Fruit fly (Drosophila melanogaster) whole organism, larva: ENCODE data around the gene Rab39.

Source experiments
- noc ChIP-seq: fragments of 200-800 bp; sonication (Bioruptor generic); optimal IDR thresholded peaks from 3 replicates; lab custom pipeline; 2019; ENCODE audit warnings: missing biosample characterization, mild to moderate bottlenecking, missing genetic modification characterization, moderate library complexity

Gene Rab39

dm6 chrX:7764682-7765081, 30.0 kb downstream of the Rab39 start, which contains the start of gene Ir7a:
TSS of gene Ir7a (plus strand) at chrX:7764982.
- TF ChIP-seq noc = no peak

DNA sequence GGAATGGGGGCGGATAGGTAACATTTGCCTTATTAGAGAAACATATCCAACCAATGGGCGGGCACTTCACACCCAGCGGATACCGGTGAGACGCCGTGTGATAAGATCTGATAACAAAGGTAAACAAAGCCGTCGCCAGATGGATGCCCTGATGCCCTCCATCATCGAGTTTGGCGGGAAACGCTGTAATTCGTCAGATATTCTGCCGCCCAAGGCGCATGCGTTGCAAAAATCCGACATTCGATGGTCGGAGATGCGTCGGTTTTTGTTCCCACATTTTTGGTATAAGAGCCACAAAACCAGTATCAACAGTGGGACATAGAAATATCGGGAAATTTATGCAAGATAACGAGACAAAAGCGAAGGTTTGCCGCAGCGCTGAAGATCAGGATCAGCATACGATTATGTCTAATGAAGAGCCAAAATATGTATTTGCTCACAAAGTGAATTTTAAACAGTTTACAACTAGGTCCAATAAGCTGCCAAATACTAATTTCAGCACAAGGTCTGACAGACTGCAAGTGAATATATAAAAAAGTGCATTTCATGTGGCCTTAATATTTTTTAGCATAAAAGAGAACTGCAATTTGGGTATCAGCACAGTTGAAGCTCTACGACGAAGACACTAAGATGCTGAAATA, 33.5 kb downstream of the Rab39 start, which contains the start of gene CG34338:
Gene CG34338 (plus strand): TSS at position 591 of the 641 bp plus-strand sequence.
- TF ChIP-seq noc = no peak

- no peak for TF ChIP-seq noc
Observed at dm6 chrX:7777905-7778304, 43.2 kb downstream of the Rab39 start, which contains the start of gene CG32718. TSS of gene CG32718 (plus strand) at chrX:7778205.
